Worm (Caenorhabditis elegans): ENCODE data around the gene glb-28.

ce11 chrX:15353874-15354480, 36.9 kb upstream of the glb-28 start:
- TF ChIP-seq cnd-1 (tag; optimal IDR thresholded peaks at IDR 0.05) = no peak
- no peak for TF ChIP-seq unc-62 (GFP tag; optimal IDR thresholded peaks at IDR 0.05)
- no peak for TF ChIP-seq lsy-2 (tag; optimal IDR thresholded peaks at IDR 0.05)
- TF ChIP-seq nhr-2 (tag; optimal IDR thresholded peaks at IDR 0.05) = no peak
- TF ChIP-seq elt-1 (tag; optimal IDR thresholded peaks at IDR 0.05; ENCODE audit: borderline replicate concordance, insufficient read depth) = no peak
- TF ChIP-seq unc-39 (tag; optimal IDR thresholded peaks at IDR 0.05) = no peak
- TF ChIP-seq ceh-83 (GFP tag; optimal IDR thresholded peaks at IDR 0.05) = no peak
- no peak for TF ChIP-seq lin-13 (tag; optimal IDR thresholded peaks at IDR 0.05)
- TF ChIP-seq ztf-11 (tag; optimal IDR thresholded peaks at IDR 0.05) = no peak
- no peak for TF ChIP-seq elt-3 (tag; optimal IDR thresholded peaks at IDR 0.05)
- TF ChIP-seq nhr-237 (tag; optimal IDR thresholded peaks at IDR 0.05) = peak; percentile 59
